Fruit fly (Drosophila melanogaster): Measurements from ENCODE around the gene Hex-t2.

Gene Hex-t2

DNA sequence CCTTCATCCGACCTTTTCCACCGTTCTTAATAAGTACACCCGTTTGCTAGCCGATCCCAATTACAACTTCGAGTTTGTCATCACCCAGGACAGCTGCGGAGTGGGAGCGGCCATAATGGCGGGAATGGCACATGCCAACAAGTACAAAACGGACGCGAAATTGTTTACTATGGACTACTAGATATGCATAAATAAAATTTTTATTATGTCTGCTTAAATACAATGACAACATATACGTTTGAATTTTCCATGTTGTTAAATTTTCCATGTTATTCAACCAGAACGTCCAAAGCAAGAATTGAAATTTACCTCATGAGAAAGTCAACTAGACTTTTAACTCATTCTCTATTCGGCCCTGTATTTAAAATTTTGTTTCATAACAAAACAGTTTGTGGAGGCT, at the start of gene Hex-t2:
TSS of gene Hex-t2 (plus strand) at position 301 of the 400 bp plus-strand sequence.
- TF ChIP-seq bab1 (GFP tag; optimal IDR thresholded peaks at IDR 0.05) (no peak), Clk (GFP tag; optimal IDR thresholded peaks at IDR 0.05) (no peak), CG12768 (GFP tag; optimal IDR thresholded peaks at IDR 0.05) (no peak), tj (GFP tag; optimal IDR thresholded peaks at IDR 0.05) (no peak)

DNA sequence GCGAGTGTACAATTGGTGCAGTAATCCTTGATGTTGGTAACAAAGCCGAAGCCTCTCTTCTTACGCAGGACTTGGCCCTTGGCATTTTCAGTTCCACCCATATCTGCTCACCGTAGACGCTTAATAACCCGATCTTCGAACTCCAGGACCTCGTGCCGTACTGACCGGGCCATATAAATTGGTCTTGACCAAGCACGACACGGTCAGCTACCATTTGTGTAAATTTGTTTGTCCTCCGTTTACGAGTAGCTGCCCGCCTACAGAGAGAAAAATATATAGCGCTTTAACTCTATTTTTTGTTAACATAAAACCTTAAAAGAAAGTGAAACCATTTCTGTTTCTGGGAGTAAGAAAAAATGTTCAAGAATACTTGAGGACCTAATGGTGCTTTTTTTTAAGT, 46.9 kb upstream of the Hex-t2 start, which contains the start of gene ppk15:
TSS of gene ppk15 (minus strand) at position 101 of the 400 bp plus-strand sequence.
- no peak for TF ChIP-seq CG11617 (GFP tag; optimal IDR thresholded peaks at IDR 0.05)
- no peak for TF ChIP-seq Crg-1 (GFP tag; optimal IDR thresholded peaks at IDR 0.05)
- TF ChIP-seq CG1620 (GFP tag; optimal IDR thresholded peaks at IDR 0.05): no peak
- TF ChIP-seq cnc (optimal IDR thresholded peaks at IDR 0.05): no peak
- no peak for TF ChIP-seq Hr96 (GFP tag; optimal IDR thresholded peaks at IDR 0.05)
- no peak for TF ChIP-seq ovo (GFP tag; optimal IDR thresholded peaks at IDR 0.05)
- no peak for TF ChIP-seq CG7101 (tag; optimal IDR thresholded peaks at IDR 0.05)
- no peak for TF ChIP-seq CG5204 (GFP tag; optimal IDR thresholded peaks at IDR 0.05)
- no peak for TF ChIP-seq CG7045 (GFP tag; optimal IDR thresholded peaks at IDR 0.05)
- TF ChIP-seq pad (GFP tag; optimal IDR thresholded peaks at IDR 0.05): no peak

DNA sequence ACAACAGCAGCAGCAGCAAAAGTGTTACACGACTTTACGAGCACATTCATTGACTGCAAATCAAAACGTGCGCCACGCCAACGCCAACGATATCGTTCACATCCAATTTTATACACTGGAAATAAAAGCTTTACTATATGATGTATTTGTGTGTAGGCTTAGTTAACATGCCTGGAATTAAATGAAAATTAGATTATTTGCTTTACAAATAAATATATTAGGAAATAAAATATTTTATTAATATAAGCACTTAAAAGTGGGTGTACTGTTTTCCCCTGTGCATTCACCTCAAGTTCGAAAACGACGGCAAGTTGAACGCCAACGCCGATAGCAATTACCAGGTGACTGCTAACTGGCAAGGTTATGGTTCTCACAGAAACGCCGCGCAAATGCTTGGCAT, 40.7 kb upstream of the Hex-t2 start:
- TF ChIP-seq CG12768 (GFP tag; optimal IDR thresholded peaks at IDR 0.05) (no peak), Mnt (GFP tag; optimal IDR thresholded peaks at IDR 0.05) (no peak), CG5204 (GFP tag; optimal IDR thresholded peaks at IDR 0.05) (no peak), Hr96 (GFP tag; optimal IDR thresholded peaks at IDR 0.05) (no peak), CG33017 (tag; optimal IDR thresholded peaks at IDR 0.05) (no peak), Clk (GFP tag; optimal IDR thresholded peaks at IDR 0.05) (no peak), tj (GFP tag; optimal IDR thresholded peaks at IDR 0.05) (no peak)

DNA sequence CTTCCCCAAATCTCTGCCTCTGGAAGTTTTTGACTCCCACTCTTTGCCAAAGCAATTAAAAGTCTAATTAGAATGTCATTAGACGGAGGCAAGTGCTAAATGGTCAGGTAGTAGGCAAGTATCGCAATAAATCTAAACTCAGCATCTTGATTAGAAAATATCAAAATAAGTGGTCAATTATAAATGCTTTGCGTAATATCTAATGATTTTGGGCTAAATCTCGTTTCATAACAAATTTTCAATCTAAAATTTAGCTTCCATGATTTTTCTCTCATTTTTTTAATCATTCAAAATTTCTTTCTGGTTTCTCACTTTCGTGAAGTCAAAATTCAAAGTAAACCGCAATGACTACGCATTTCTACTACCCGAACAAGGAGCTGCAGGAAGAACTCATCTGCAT, 36.7 kb upstream of the Hex-t2 start, which contains the start of gene Ald2:
TSS of gene Ald2 (plus strand) at position 301 of the 400 bp plus-strand sequence.
- TF ChIP-seq CG11617 (GFP tag; optimal IDR thresholded peaks at IDR 0.05) (no peak), CG7101 (tag; optimal IDR thresholded peaks at IDR 0.05) (no peak), cic (GFP tag; optimal IDR thresholded peaks at IDR 0.05) (no peak), kay (GFP tag; ENCODE audit: borderline replicate concordance) (no peak)

DNA sequence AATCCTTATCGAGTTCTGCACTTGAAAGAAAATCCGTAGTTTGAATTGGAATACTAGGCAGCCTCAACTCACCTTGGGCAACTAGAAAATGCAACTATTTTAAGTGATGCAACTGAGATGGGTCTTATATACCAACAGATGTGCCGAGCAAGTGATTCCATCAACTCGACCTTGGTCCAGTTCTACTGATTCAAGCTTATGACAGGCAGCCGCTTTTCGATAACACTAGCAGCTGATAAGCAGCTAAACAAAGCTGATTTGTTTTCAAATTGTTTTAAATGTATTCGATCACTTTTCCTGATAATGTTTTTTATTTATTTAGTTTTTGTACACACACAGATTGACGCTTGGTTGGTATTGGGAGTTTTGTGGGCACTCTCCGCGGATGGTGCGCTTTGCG, 25.5 kb upstream of the Hex-t2 start, which contains the start of gene CG6503:
TSS of gene CG6503 (minus strand) at position 101 of the 400 bp plus-strand sequence.
- TF ChIP-seq cic (GFP tag; optimal IDR thresholded peaks at IDR 0.05) (no peak), Clk (GFP tag; optimal IDR thresholded peaks at IDR 0.05) (no peak), CG5204 (GFP tag; optimal IDR thresholded peaks at IDR 0.05) (no peak), CG12768 (GFP tag; optimal IDR thresholded peaks at IDR 0.05) (no peak), CG14711 (tag; optimal IDR thresholded peaks at IDR 0.05) (no peak), Mnt (GFP tag; optimal IDR thresholded peaks at IDR 0.05) (no peak), CG11617 (GFP tag; optimal IDR thresholded peaks at IDR 0.05) (no peak), bab1 (GFP tag; optimal IDR thresholded peaks at IDR 0.05) (no peak), cnc (optimal IDR thresholded peaks at IDR 0.05) (no peak)

DNA sequence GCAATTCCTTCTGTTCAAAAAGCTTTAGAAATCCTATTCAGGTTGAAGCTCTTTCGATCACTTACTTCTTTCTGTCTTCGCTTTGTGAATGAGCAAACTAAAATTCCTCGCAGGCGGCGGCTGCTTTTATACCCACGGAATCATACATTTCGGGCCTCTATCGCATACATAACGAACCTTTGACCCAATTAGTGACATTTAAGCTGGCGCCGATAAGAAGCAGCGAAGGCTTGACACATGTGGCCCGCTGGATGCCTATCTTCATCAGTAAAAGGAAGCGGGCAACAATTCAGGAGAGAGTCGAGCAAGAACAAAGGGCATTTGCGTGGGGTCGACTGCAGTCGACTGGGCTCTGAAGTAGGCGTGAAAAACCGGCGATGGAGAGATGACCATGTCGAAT, 24.8 kb upstream of the Hex-t2 start, which contains the start of gene CG34291:
TSS of gene CG34291 (minus strand) at position 101 of the 400 bp plus-strand sequence.
- no peak for TF ChIP-seq kay (GFP tag; ENCODE audit: borderline replicate concordance)
- TF ChIP-seq CG5204 (GFP tag; optimal IDR thresholded peaks at IDR 0.05): no peak
- TF ChIP-seq bab1 (GFP tag; optimal IDR thresholded peaks at IDR 0.05): no peak
- TF ChIP-seq ovo (GFP tag; optimal IDR thresholded peaks at IDR 0.05): no peak
- no peak for TF ChIP-seq CG33017 (tag; optimal IDR thresholded peaks at IDR 0.05)
- no peak for TF ChIP-seq Clk (GFP tag; optimal IDR thresholded peaks at IDR 0.05)
- no peak for TF ChIP-seq CG12768 (GFP tag; optimal IDR thresholded peaks at IDR 0.05)
- TF ChIP-seq cnc (optimal IDR thresholded peaks at IDR 0.05): no peak
- TF ChIP-seq Mnt (GFP tag; optimal IDR thresholded peaks at IDR 0.05): no peak
- TF ChIP-seq CG7045 (GFP tag; optimal IDR thresholded peaks at IDR 0.05): no peak
- TF ChIP-seq CG7101 (tag; optimal IDR thresholded peaks at IDR 0.05): no peak

DNA sequence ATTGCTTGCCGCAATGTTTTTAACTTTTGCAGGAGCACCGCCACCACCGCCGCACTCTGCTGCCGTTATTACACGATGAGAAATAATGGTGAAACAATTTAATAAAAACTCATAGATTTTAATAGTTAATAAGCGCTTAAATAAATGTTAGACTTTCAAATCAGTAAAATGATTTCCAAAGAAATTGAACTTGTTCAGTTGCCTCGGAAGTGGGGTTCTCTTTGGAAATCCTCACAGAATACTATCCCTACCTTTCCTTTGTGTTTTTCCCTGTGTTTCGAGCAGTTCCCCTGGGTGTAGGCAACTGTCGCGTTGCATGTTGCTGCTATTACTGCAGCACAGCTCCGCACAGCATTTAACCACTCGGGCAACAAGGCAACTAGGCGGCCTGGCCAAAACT, 22.3 kb upstream of the Hex-t2 start:
- no peak for TF ChIP-seq CG14711 (tag; optimal IDR thresholded peaks at IDR 0.05)
- no peak for TF ChIP-seq ovo (GFP tag; optimal IDR thresholded peaks at IDR 0.05)
- TF ChIP-seq Mnt (GFP tag; optimal IDR thresholded peaks at IDR 0.05): no peak
- TF ChIP-seq cnc (optimal IDR thresholded peaks at IDR 0.05): no peak
- no peak for TF ChIP-seq CG33017 (tag; optimal IDR thresholded peaks at IDR 0.05)
- TF ChIP-seq CG5204 (GFP tag; optimal IDR thresholded peaks at IDR 0.05): no peak
- TF ChIP-seq pad (GFP tag; optimal IDR thresholded peaks at IDR 0.05): no peak
- no peak for TF ChIP-seq cic (GFP tag; optimal IDR thresholded peaks at IDR 0.05)
- no peak for TF ChIP-seq CG7101 (tag; optimal IDR thresholded peaks at IDR 0.05)
- TF ChIP-seq CG1620 (GFP tag; optimal IDR thresholded peaks at IDR 0.05): no peak
- no peak for TF ChIP-seq CG7045 (GFP tag; optimal IDR thresholded peaks at IDR 0.05)
- TF ChIP-seq Crg-1 (GFP tag; optimal IDR thresholded peaks at IDR 0.05): no peak
- TF ChIP-seq Hr96 (GFP tag; optimal IDR thresholded peaks at IDR 0.05): no peak
- no peak for TF ChIP-seq CG12768 (GFP tag; optimal IDR thresholded peaks at IDR 0.05)
- no peak for TF ChIP-seq kay (GFP tag; ENCODE audit: borderline replicate concordance)
- no peak for TF ChIP-seq toe (GFP tag; optimal IDR thresholded peaks at IDR 0.05)
- no peak for TF ChIP-seq CG11617 (GFP tag; optimal IDR thresholded peaks at IDR 0.05)
- no peak for TF ChIP-seq tj (GFP tag; optimal IDR thresholded peaks at IDR 0.05)

Data from whole organism, adult.